Worm (Caenorhabditis elegans) whole organism, L3 larva: ENCODE results near the gene ptr-19.

Experiments
- ama-1 ChIP-seq: fragments of 150-350 bp; optimal IDR thresholded peaks from 2 replicates; lab custom pipeline; 2018
- ceh-82 ChIP-seq: fragments of 150-350 bp; optimal IDR thresholded peaks from 2 replicates; lab custom pipeline; 2014; ENCODE audit warnings: missing biosample characterization, missing genetic modification characterization
- nhr-237 ChIP-seq: fragments of 150-350 bp; optimal IDR thresholded peaks from 2 replicates; lab custom pipeline; 2014; ENCODE audit warnings: missing biosample characterization, missing genetic modification characterization
- nhr-76 ChIP-seq: fragments of 150-350 bp; sonication (generic microtip); optimal IDR thresholded peaks from 5 replicates; lab custom pipeline; 2014; ENCODE audit warnings: missing biosample characterization, missing genetic modification characterization
- sea-2 ChIP-seq: fragments of 150-350 bp; sonication (generic microtip); optimal IDR thresholded peaks from 4 replicates; lab custom pipeline; 2014; ENCODE audit warnings: missing biosample characterization, missing genetic modification reagents, missing genetic modification characterization

ce11 chrIII:10759050-10760023 is 22.3 kb upstream of the ptr-19 start, which contains the start of gene tasp-1:
- TF ChIP-seq sea-2 (GFP tag; lab: Kevin White, UChicago), result peak; percentile 96
- no peak for TF ChIP-seq nhr-237
- peak; percentile 94 for TF ChIP-seq nhr-76 (tag; lab: Kevin White, UChicago)
- peak; percentile 85 for TF ChIP-seq ama-1
- TF ChIP-seq ceh-82 (tag; lab: Kevin White, UChicago), result peak; percentile 99
